Fruit fly (Drosophila melanogaster) whole organism, adult: ENCODE results near the gene CG8379.

ENCODE experiments used
- CG11617 ChIP-seq: fragments of 200-800 bp; sonication (Bioruptor generic); optimal IDR thresholded peaks from 2 replicates; lab custom pipeline; 2017; ENCODE audit warnings: mild to moderate bottlenecking, missing biosample characterization, missing genetic modification reagents, missing genetic modification characterization
- CG12768 ChIP-seq: fragments of 200-800 bp; sonication (Bioruptor generic); optimal IDR thresholded peaks from 2 replicates; lab custom pipeline; 2017; ENCODE audit warnings: missing biosample characterization, missing genetic modification characterization, mild to moderate bottlenecking, moderate library complexity, missing genetic modification reagents
- CG14711 ChIP-seq: fragments of 200-800 bp; sonication (Bioruptor generic); optimal IDR thresholded peaks from 2 replicates; lab custom pipeline; 2018; ENCODE audit warnings: missing biosample characterization, mild to moderate bottlenecking, missing genetic modification characterization, moderate library complexity
- CG1620 ChIP-seq: fragments of 200-800 bp; sonication (Bioruptor generic); optimal IDR thresholded peaks from 2 replicates; lab custom pipeline; 2016; ENCODE audit warnings: missing biosample characterization, missing genetic modification characterization
- CG33017 ChIP-seq: fragments of 200-800 bp; sonication (Bioruptor generic); optimal IDR thresholded peaks from 2 replicates; lab custom pipeline; 2018; ENCODE audit warnings: missing biosample characterization, mild to moderate bottlenecking, missing genetic modification characterization, moderate library complexity
- CG7045 ChIP-seq: fragments of 200-800 bp; sonication (Bioruptor generic); optimal IDR thresholded peaks from 2 replicates; lab custom pipeline; 2017; ENCODE audit warnings: missing biosample characterization, mild to moderate bottlenecking, missing genetic modification characterization
- CG7101 ChIP-seq: fragments of 200-800 bp; sonication (Bioruptor generic); optimal IDR thresholded peaks from 2 replicates; lab custom pipeline; 2018; ENCODE audit warnings: missing biosample characterization, mild to moderate bottlenecking, missing genetic modification characterization, moderate library complexity
- Clk ChIP-seq: fragments of 200-800 bp; sonication (Bioruptor generic); optimal IDR thresholded peaks from 2 replicates; lab custom pipeline; 2017; ENCODE audit warnings: missing biosample characterization, missing genetic modification characterization
- Crg-1 ChIP-seq: fragments of 200-800 bp; sonication (Bioruptor generic); optimal IDR thresholded peaks from 2 replicates; lab custom pipeline; 2016; ENCODE audit warnings: missing biosample characterization, missing genetic modification characterization
- Hr96 ChIP-seq: fragments of 200-800 bp; sonication (Bioruptor generic); optimal IDR thresholded peaks from 2 replicates; lab custom pipeline; 2016; ENCODE audit warnings: missing biosample characterization, missing genetic modification characterization
- Mnt ChIP-seq: fragments of 200-800 bp; sonication (Bioruptor generic); optimal IDR thresholded peaks from 2 replicates; lab custom pipeline; 2016; ENCODE audit warnings: missing biosample characterization, mild to moderate bottlenecking, missing genetic modification characterization
- bab1 ChIP-seq: fragments of 200-800 bp; sonication (Bioruptor generic); optimal IDR thresholded peaks from 3 replicates; lab custom pipeline; 2019; ENCODE audit warnings: missing biosample characterization, mild to moderate bottlenecking, missing genetic modification characterization, moderate library complexity
- cic ChIP-seq: fragments of 200-800 bp; sonication (Bioruptor generic); optimal IDR thresholded peaks from 2 replicates; lab custom pipeline; 2017; ENCODE audit warnings: missing biosample characterization, mild to moderate bottlenecking, missing genetic modification characterization, moderate library complexity
- cnc ChIP-seq, 2 experiments: fragments of >200 bp; optimal IDR thresholded peaks; 2 replicates each; lab custom pipeline; 2017
- kay ChIP-seq: fragments of 200-800 bp; sonication (Bioruptor generic); peaks from one replicate; lab custom pipeline; 2016; ENCODE audit warnings: missing biosample characterization, missing genetic modification characterization, borderline replicate concordance
- ovo ChIP-seq: fragments of 200-800 bp; sonication (Bioruptor generic); optimal IDR thresholded peaks from 2 replicates; lab custom pipeline; 2016; ENCODE audit warnings: missing biosample characterization, missing genetic modification characterization
- pad ChIP-seq: fragments of 200-800 bp; sonication (Bioruptor generic); optimal IDR thresholded peaks from 3 replicates; lab custom pipeline; 2017; ENCODE audit warnings: missing biosample characterization, missing genetic modification characterization, mild to moderate bottlenecking, moderate library complexity, missing genetic modification reagents
- tj ChIP-seq: fragments of 200-800 bp; sonication (Bioruptor generic); optimal IDR thresholded peaks from 3 replicates; lab custom pipeline; 2017; ENCODE audit warnings: missing biosample characterization, mild to moderate bottlenecking, missing genetic modification characterization, moderate library complexity
- toe ChIP-seq: fragments of 200-800 bp; sonication (Bioruptor generic); optimal IDR thresholded peaks from 2 replicates; lab custom pipeline; 2016; ENCODE audit warnings: missing biosample characterization, missing genetic modification characterization

CG8379 gene

dm6 chr3R:8850616-8851015, 26.4 kb downstream of the CG8379 start:
- TF ChIP-seq CG11617 (GFP tag; lab: Kevin White, UChicago): no peak
- TF ChIP-seq tj (GFP tag; lab: Kevin White, UChicago): no peak
- no peak for TF ChIP-seq pad (GFP tag; lab: Kevin White, UChicago)
- no peak for TF ChIP-seq bab1 (GFP tag; lab: Kevin White, UChicago)
- no peak for TF ChIP-seq CG7045 (GFP tag; lab: Kevin White, UChicago)
- TF ChIP-seq toe (GFP tag; lab: Kevin White, UChicago): no peak
- TF ChIP-seq CG33017: no peak
- TF ChIP-seq Hr96 (GFP tag; lab: Kevin White, UChicago): no peak
- no peak for TF ChIP-seq CG14711 (tag; lab: Kevin White, UChicago)
- TF ChIP-seq CG12768 (GFP tag; lab: Kevin White, UChicago): no peak
- no peak for TF ChIP-seq cnc (optimal IDR thresholded peaks at IDR 0.05; lab: Kevin White, UChicago)

dm6 chr3R:8853197-8853596, 29.0 kb downstream of the CG8379 start:
- no peak for TF ChIP-seq tj (GFP tag; lab: Kevin White, UChicago)
- peak; percentile 40 for TF ChIP-seq kay

dm6 chr3R:8853706-8854105, 29.5 kb downstream of the CG8379 start:
- no peak for TF ChIP-seq Clk (GFP tag; lab: Kevin White, UChicago)
- TF ChIP-seq kay: peak; percentile 65
- TF ChIP-seq cic (GFP tag; lab: Kevin White, UChicago): no peak
- TF ChIP-seq CG33017: no peak
- no peak for TF ChIP-seq Crg-1
- TF ChIP-seq Hr96 (GFP tag; lab: Kevin White, UChicago): no peak
- TF ChIP-seq CG7101 (tag; lab: Kevin White, UChicago): no peak
- TF ChIP-seq CG12768 (GFP tag; lab: Kevin White, UChicago): no peak

- TF ChIP-seq kay (no peak), Hr96 (GFP tag; lab: Kevin White, UChicago) (no peak), tj (GFP tag; lab: Kevin White, UChicago) (no peak), toe (GFP tag; lab: Kevin White, UChicago) (no peak), cic (GFP tag; lab: Kevin White, UChicago) (no peak), CG11617 (GFP tag; lab: Kevin White, UChicago) (no peak), CG14711 (tag; lab: Kevin White, UChicago) (no peak), pad (GFP tag; lab: Kevin White, UChicago) (no peak), Clk (GFP tag; lab: Kevin White, UChicago) (no peak), ovo (GFP tag; lab: Kevin White, UChicago) (no peak), bab1 (GFP tag; lab: Kevin White, UChicago) (no peak), CG7101 (tag; lab: Kevin White, UChicago) (no peak), CG12768 (GFP tag; lab: Kevin White, UChicago) (no peak), CG1620 (GFP tag; lab: Kevin White, UChicago) (no peak)
Measured at dm6 chr3R:8854619-8855206, 30.5 kb downstream of the CG8379 start.

- TF ChIP-seq kay (peak; percentile 28), toe (GFP tag; lab: Kevin White, UChicago) (no peak), CG7101 (tag; lab: Kevin White, UChicago) (no peak), tj (GFP tag; lab: Kevin White, UChicago) (peak; percentile 98)
Measured at dm6 chr3R:8856242-8856641, 32.0 kb downstream of the CG8379 start.

- TF ChIP-seq bab1 (GFP tag; lab: Kevin White, UChicago) (peak; percentile 15), tj (GFP tag; lab: Kevin White, UChicago) (peak; percentile 73), CG12768 (GFP tag; lab: Kevin White, UChicago) (no peak), Clk (GFP tag; lab: Kevin White, UChicago) (no peak), kay (peak; percentile 13)
Measured at dm6 chr3R:8857496-8858255, 33.5 kb downstream of the CG8379 start.

- no peak for TF ChIP-seq toe (GFP tag; lab: Kevin White, UChicago)
- TF ChIP-seq cnc (optimal IDR thresholded peaks at IDR 0.05; lab: Kevin White, UChicago): no peak
- TF ChIP-seq CG12768 (GFP tag; lab: Kevin White, UChicago): no peak
- TF ChIP-seq cic (GFP tag; lab: Kevin White, UChicago): no peak
- TF ChIP-seq pad (GFP tag; lab: Kevin White, UChicago): no peak
- no peak for TF ChIP-seq bab1 (GFP tag; lab: Kevin White, UChicago)
- TF ChIP-seq CG33017: no peak
- no peak for TF ChIP-seq kay
- TF ChIP-seq CG1620 (GFP tag; lab: Kevin White, UChicago): no peak
- TF ChIP-seq Mnt (GFP tag; lab: Kevin White, UChicago): no peak
- TF ChIP-seq Hr96 (GFP tag; lab: Kevin White, UChicago): no peak
- no peak for TF ChIP-seq CG14711 (tag; lab: Kevin White, UChicago)
Measured at dm6 chr3R:8859264-8859663, 35.1 kb downstream of the CG8379 start.
